Fruit fly (Drosophila melanogaster) whole organism, prepupa: ENCODE results near the gene Sry-beta.

Experiments used
- Blimp-1 ChIP-seq: fragments of 200-800 bp; sonication (Bioruptor generic); optimal IDR thresholded peaks from 3 replicates; lab custom pipeline; 2017; ENCODE audit warnings: missing biosample characterization, missing genetic modification characterization, mild to moderate bottlenecking, moderate library complexity, missing genetic modification reagents
- CG10631 ChIP-seq: fragments of 200-800 bp; sonication (Bioruptor generic); optimal IDR thresholded peaks from 2 replicates; lab custom pipeline; 2016; ENCODE audit warnings: missing biosample characterization, missing genetic modification characterization
- CG10669 ChIP-seq: fragments of 200-800 bp; sonication (Bioruptor generic); optimal IDR thresholded peaks from 3 replicates; lab custom pipeline; 2018; ENCODE audit warnings: missing biosample characterization, mild to moderate bottlenecking, missing genetic modification characterization, moderate library complexity
- CG11762 ChIP-seq: fragments of 200-800 bp; sonication (Bioruptor generic); optimal IDR thresholded peaks from 3 replicates; lab custom pipeline; 2016; ENCODE audit warnings: missing biosample characterization, missing genetic modification characterization; ENCODE audit not compliant: insufficient read depth
- CG11902 ChIP-seq: fragments of 200-800 bp; sonication (Bioruptor generic); optimal IDR thresholded peaks from 3 replicates; lab custom pipeline; 2016; ENCODE audit warnings: missing biosample characterization, missing genetic modification characterization
- CG1621 ChIP-seq: fragments of 200-800 bp; sonication (Bioruptor generic); optimal IDR thresholded peaks from 3 replicates; lab custom pipeline; 2018; ENCODE audit warnings: missing biosample characterization, mild to moderate bottlenecking, missing genetic modification characterization
- CG16779 ChIP-seq: fragments of 200-800 bp; sonication (Bioruptor generic); optimal IDR thresholded peaks from 3 replicates; lab custom pipeline; 2017; ENCODE audit warnings: missing biosample characterization, mild to moderate bottlenecking, missing genetic modification characterization
- CG3032 ChIP-seq: fragments of 200-800 bp; optimal IDR thresholded peaks from 2 replicates; lab custom pipeline; 2019; ENCODE audit warnings: missing biosample characterization, mild to moderate bottlenecking, missing genetic modification characterization, moderate library complexity
- CG31627 ChIP-seq: fragments of 200-800 bp; sonication (Bioruptor generic); optimal IDR thresholded peaks from 3 replicates; lab custom pipeline; 2016; ENCODE audit warnings: missing biosample characterization, missing genetic modification characterization
- CG32006 ChIP-seq: fragments of 200-800 bp; sonication (Bioruptor generic); optimal IDR thresholded peaks from 3 replicates; lab custom pipeline; 2017; ENCODE audit warnings: missing biosample characterization, mild to moderate bottlenecking, missing genetic modification characterization
- CG4318 ChIP-seq: fragments of 200-800 bp; sonication (Bioruptor generic); optimal IDR thresholded peaks from 3 replicates; lab custom pipeline; 2017; ENCODE audit warnings: missing biosample characterization, mild to moderate bottlenecking, missing genetic modification characterization
- CG6163 ChIP-seq: fragments of 200-800 bp; sonication (Bioruptor generic); IDR thresholded peaks from 3 replicates; pipeline ENCODE4 v1.3.6; 2022; ENCODE audit warnings: missing biosample characterization, missing genetic modification characterization
- CG6276 ChIP-seq: fragments of 200-800 bp; sonication (Bioruptor generic); optimal IDR thresholded peaks from 2 replicates; lab custom pipeline; 2017; ENCODE audit warnings: missing biosample characterization, mild to moderate bottlenecking, missing genetic modification characterization
- CG6808 ChIP-seq: fragments of 200-800 bp; sonication (Bioruptor generic); optimal IDR thresholded peaks from 3 replicates; lab custom pipeline; 2017; ENCODE audit warnings: missing biosample characterization, missing genetic modification characterization, mild to moderate bottlenecking, moderate library complexity, missing genetic modification reagents
- CG8119 ChIP-seq: fragments of 200-800 bp; sonication (Bioruptor generic); IDR thresholded peaks from 3 replicates; pipeline ENCODE4 v1.3.6; 2022; ENCODE audit warnings: missing biosample characterization, missing genetic modification characterization
- CG9139 ChIP-seq: fragments of 200-800 bp; sonication (Bioruptor generic); optimal IDR thresholded peaks from 3 replicates; lab custom pipeline; 2017; ENCODE audit warnings: missing biosample characterization, mild to moderate bottlenecking, missing genetic modification characterization
- Eip75B ChIP-seq: fragments of 200-800 bp; sonication (Bioruptor generic); optimal IDR thresholded peaks from 3 replicates; lab custom pipeline; 2016; ENCODE audit warnings: missing biosample characterization, missing genetic modification characterization
- Eip78C ChIP-seq: fragments of 200-800 bp; sonication (Bioruptor generic); peaks from one replicate; lab custom pipeline; 2016; ENCODE audit warnings: missing biosample characterization, missing genetic modification characterization
- Ets21C ChIP-seq: fragments of 200-800 bp; sonication (Bioruptor generic); optimal IDR thresholded peaks from 3 replicates; lab custom pipeline; 2016; ENCODE audit warnings: missing biosample characterization, missing genetic modification characterization
- Ets96B ChIP-seq: fragments of 200-800 bp; optimal IDR thresholded peaks from 2 replicates; lab custom pipeline; 2019; ENCODE audit warnings: missing biosample characterization, mild to moderate bottlenecking, missing genetic modification characterization, moderate library complexity
- Hr4 ChIP-seq: fragments of 200-800 bp; sonication (Bioruptor generic); optimal IDR thresholded peaks from 3 replicates; lab custom pipeline; 2016; ENCODE audit warnings: missing biosample characterization, missing genetic modification characterization
- OdsH ChIP-seq: fragments of 200-800 bp; sonication (Bioruptor generic); optimal IDR thresholded peaks from 3 replicates; lab custom pipeline; 2016; ENCODE audit warnings: missing biosample characterization, missing genetic modification characterization
- Sox14 ChIP-seq: fragments of 200-800 bp; sonication (Bioruptor generic); optimal IDR thresholded peaks from 3 replicates; lab custom pipeline; 2016; ENCODE audit warnings: missing biosample characterization, missing genetic modification characterization
- cyc ChIP-seq: fragments of 200-800 bp; sonication (Bioruptor generic); optimal IDR thresholded peaks from 3 replicates; lab custom pipeline; 2016; ENCODE audit warnings: missing biosample characterization, missing genetic modification characterization
- dsx ChIP-seq: fragments of 200-800 bp; optimal IDR thresholded peaks from 3 replicates; lab custom pipeline; 2019; ENCODE audit warnings: missing biosample characterization, mild to moderate bottlenecking, missing genetic modification characterization, moderate library complexity; ENCODE audit not compliant: poor library complexity, severe bottlenecking
- eg ChIP-seq: fragments of 200-800 bp; sonication (Bioruptor generic); IDR thresholded peaks from 3 replicates; pipeline ENCODE4 v1.3.6; 2022; ENCODE audit warnings: missing biosample characterization, missing genetic modification characterization
- esn ChIP-seq: fragments of 200-800 bp; sonication (Bioruptor generic); optimal IDR thresholded peaks from 2 replicates; lab custom pipeline; 2016; ENCODE audit warnings: missing biosample characterization, mild to moderate bottlenecking, missing genetic modification characterization, moderate library complexity
- fd59A ChIP-seq: fragments of 200-800 bp; sonication (Bioruptor generic); optimal IDR thresholded peaks from 2 replicates; lab custom pipeline; 2017; ENCODE audit warnings: missing biosample characterization, mild to moderate bottlenecking, missing genetic modification characterization, missing genetic modification reagents
- fd85E ChIP-seq: fragments of 200-800 bp; sonication (Bioruptor generic); optimal IDR thresholded peaks from 3 replicates; lab custom pipeline; 2016; ENCODE audit warnings: missing biosample characterization, missing genetic modification characterization
- net ChIP-seq: fragments of 200-800 bp; sonication (Bioruptor generic); optimal IDR thresholded peaks from 3 replicates; lab custom pipeline; 2016; ENCODE audit warnings: missing biosample characterization, missing genetic modification characterization
- spab ChIP-seq: fragments of 200-800 bp; sonication (Bioruptor generic); optimal IDR thresholded peaks from 2 replicates; lab custom pipeline; 2017; ENCODE audit warnings: missing biosample characterization, mild to moderate bottlenecking, missing genetic modification characterization, missing genetic modification reagents
- ss ChIP-seq, 2 experiments: fragments of 200-800 bp; sonication (Bioruptor generic); optimal IDR thresholded peaks; 2 replicates in 1 of 2; 3 replicates in 1 of 2; lab custom pipeline; 2017 to 2018; ENCODE audit warnings: mild to moderate bottlenecking in 2 of 2, missing biosample characterization in 2 of 2, missing genetic modification characterization in 2 of 2, moderate library complexity in 1 of 2
- vri ChIP-seq: fragments of 200-800 bp; sonication (Bioruptor generic); optimal IDR thresholded peaks from 3 replicates; lab custom pipeline; 2016; ENCODE audit warnings: missing biosample characterization, mild to moderate bottlenecking, missing genetic modification characterization

The Sry-beta gene

dm6 chr3R:30084137-30084536 is 44.6 kb downstream of the Sry-beta start (continued):
- TF ChIP-seq fd59A (no peak), CG8119 (GFP tag; lab: Robert Waterston, UW) (no peak), CG16779 (no peak), fd85E (GFP tag; lab: Kevin White, UChicago) (no peak), CG31627 (GFP tag; lab: Kevin White, UChicago) (peak; percentile 4), Ets21C (GFP tag; lab: Kevin White, UChicago) (no peak), net (GFP tag; lab: Kevin White, UChicago) (no peak), OdsH (GFP tag; lab: Kevin White, UChicago) (no peak), spab (GFP tag; lab: Kevin White, UChicago) (no peak), CG11902 (no peak)

dm6 chr3R:30090261-30091006 is 50.9 kb downstream of the Sry-beta start:
- TF ChIP-seq ss (GFP tag; optimal IDR thresholded peaks at IDR 0.05; lab: Kevin White, UChicago) (peak in 1 of 2 experiments; percentile 62), CG3032 (tag; lab: Kevin White, UChicago) (peak; percentile 18), CG11762 (no peak), CG10669 (GFP tag; lab: Kevin White, UChicago) (no peak), CG6276 (GFP tag; lab: Kevin White, UChicago) (peak; percentile 14), Ets21C (GFP tag; lab: Kevin White, UChicago) (no peak), Sox14 (GFP tag; lab: Kevin White, UChicago) (no peak), CG6808 (GFP tag; lab: Kevin White, UChicago) (peak; percentile 20), Hr4 (no peak), dsx (peak; percentile 12), CG10631 (GFP tag; lab: Kevin White, UChicago) (no peak), Eip78C (GFP tag; lab: Kevin White, UChicago) (peak; percentile 22), CG16779 (peak; percentile 21), CG1621 (peak; percentile 7), spab (GFP tag; lab: Kevin White, UChicago) (peak; percentile 2), CG6163 (GFP tag; lab: Robert Waterston, UW) (peak; percentile 51; the same call in 2 of the 3 replicates), Blimp-1 (GFP tag; lab: Kevin White, UChicago) (peak; percentile 66), CG4318 (no peak), Ets96B (tag; lab: Kevin White, UChicago) (peak; percentile 20), CG32006 (GFP tag; lab: Kevin White, UChicago) (peak; percentile 24), Eip75B (GFP tag; lab: Kevin White, UChicago) (peak; percentile 53), CG9139 (GFP tag; lab: Kevin White, UChicago) (peak; percentile 26), esn (GFP tag; lab: Kevin White, UChicago) (no peak), eg (0 out of 3 replicates have a peak, but pooled peaks have one; percentile 29), cyc (no peak)
- TF ChIP-seq, all 60 proteins: peak for 16

dm6 chr3R:30091795-30092699 is 52.5 kb downstream of the Sry-beta start:
- TF ChIP-seq fd85E (GFP tag; lab: Kevin White, UChicago) (no peak), vri (GFP tag; lab: Kevin White, UChicago) (no peak)
